Fruit fly (Drosophila melanogaster) whole organism, embryonic: ENCODE data around the gene CG16813.

Experiments
- Adf1 ChIP-seq: fragments of 200-800 bp; sonication (Bioruptor generic); IDR thresholded peaks from 2 replicates; pipeline ENCODE4 v1.3.6; 2022; ENCODE audit warnings: missing biosample characterization, missing genetic modification characterization
- Asciz ChIP-seq: fragments of 200-800 bp; sonication (Bioruptor generic); optimal IDR thresholded peaks from 2 replicates; lab custom pipeline; 2017; ENCODE audit warnings: missing biosample characterization, mild to moderate bottlenecking, missing genetic modification characterization, missing genetic modification reagents
- Atf6 ChIP-seq: fragments of 200-800 bp; sonication (Bioruptor generic); IDR thresholded peaks from 2 replicates; pipeline ENCODE4 v1.3.6; 2022; ENCODE audit warnings: missing biosample characterization, missing genetic modification characterization
- CG10654 ChIP-seq: fragments of 200-800 bp; sonication (Bioruptor generic); optimal IDR thresholded peaks from 2 replicates; lab custom pipeline; 2016; ENCODE audit warnings: missing biosample characterization, missing genetic modification characterization
- CG10979 ChIP-seq: fragments of 200-800 bp; sonication (Bioruptor generic); optimal IDR thresholded peaks from 2 replicates; lab custom pipeline; 2018; ENCODE audit warnings: missing biosample characterization, mild to moderate bottlenecking, missing genetic modification characterization, moderate library complexity
- CG11695 ChIP-seq: fragments of 200-800 bp; sonication (Bioruptor generic); IDR thresholded peaks from 3 replicates; pipeline ENCODE4 v1.3.6; 2022; ENCODE audit warnings: missing biosample characterization, missing genetic modification characterization
- CG13296 ChIP-seq: fragments of 200-800 bp; sonication (Bioruptor generic); optimal IDR thresholded peaks from 3 replicates; lab custom pipeline; 2018; ENCODE audit warnings: missing biosample characterization, mild to moderate bottlenecking, missing genetic modification characterization
- CG14014 ChIP-seq: fragments of 200-800 bp; sonication (Bioruptor generic); IDR thresholded peaks from 2 replicates; pipeline ENCODE4 v1.3.6; 2022; ENCODE audit warnings: missing biosample characterization, missing genetic modification characterization
- CG14441 ChIP-seq: fragments of 200-800 bp; sonication (Bioruptor generic); IDR thresholded peaks from 2 replicates; pipeline ENCODE4 v1.3.6; 2022; ENCODE audit warnings: missing biosample characterization, missing genetic modification characterization
- CG15514 ChIP-seq: fragments of 200-800 bp; sonication (Bioruptor generic); optimal IDR thresholded peaks from 3 replicates; lab custom pipeline; 2017; ENCODE audit warnings: missing biosample characterization, missing genetic modification characterization, mild to moderate bottlenecking, moderate library complexity, missing genetic modification reagents
- CG16813 ChIP-seq: fragments of 200-800 bp; sonication (Bioruptor generic); IDR thresholded peaks from 3 replicates; pipeline ENCODE4 v1.3.6; 2022; ENCODE audit warnings: missing biosample characterization, missing genetic modification characterization; ENCODE audit not compliant: partially characterized antibody
- CG16863 ChIP-seq: fragments of 200-800 bp; sonication (Bioruptor generic); optimal IDR thresholded peaks from 3 replicates; lab custom pipeline; 2016; ENCODE audit warnings: missing biosample characterization, missing genetic modification characterization
- CG17385 ChIP-seq: fragments of 200-800 bp; sonication (Bioruptor generic); optimal IDR thresholded peaks from 3 replicates; lab custom pipeline; 2018; ENCODE audit warnings: missing biosample characterization, mild to moderate bottlenecking, missing genetic modification characterization
- CG17829 ChIP-seq: fragments of 200-800 bp; optimal IDR thresholded peaks from 2 replicates; lab custom pipeline; 2019; ENCODE audit warnings: missing biosample characterization, mild to moderate bottlenecking, missing genetic modification characterization, moderate library complexity
- CG2120 ChIP-seq: fragments of 200-800 bp; sonication (Bioruptor generic); optimal IDR thresholded peaks from 3 replicates; lab custom pipeline; 2016; ENCODE audit warnings: missing biosample characterization, missing genetic modification characterization
- CG31224 ChIP-seq: fragments of 200-800 bp; sonication (Bioruptor generic); IDR thresholded peaks from 2 replicates; pipeline ENCODE4 v1.3.6; 2022; ENCODE audit warnings: missing biosample characterization, missing genetic modification characterization
- CG4424 ChIP-seq: fragments of 200-800 bp; sonication (Bioruptor generic); optimal IDR thresholded peaks from 3 replicates; lab custom pipeline; 2016; ENCODE audit warnings: missing biosample characterization, missing genetic modification characterization
- CG4730 ChIP-seq: fragments of 200-800 bp; sonication (Bioruptor generic); IDR thresholded peaks from 2 replicates; pipeline ENCODE4 v1.3.6; 2022; ENCODE audit warnings: missing biosample characterization, missing genetic modification characterization
- CG5245 ChIP-seq: fragments of 200-800 bp; sonication (Bioruptor generic); optimal IDR thresholded peaks from 3 replicates; lab custom pipeline; 2016; ENCODE audit warnings: missing biosample characterization, missing genetic modification characterization
- CG6689 ChIP-seq: fragments of 200-800 bp; sonication (Bioruptor generic); IDR thresholded peaks from 2 replicates; pipeline ENCODE4 v1.3.6; 2022; ENCODE audit warnings: missing biosample characterization, missing genetic modification characterization
- CG6854 ChIP-seq: fragments of 200-800 bp; sonication (Bioruptor generic); optimal IDR thresholded peaks from 3 replicates; lab custom pipeline; 2017; ENCODE audit warnings: missing biosample characterization, mild to moderate bottlenecking, missing genetic modification characterization
- CG7987 ChIP-seq: fragments of 200-800 bp; sonication (Bioruptor generic); optimal IDR thresholded peaks from 2 replicates; lab custom pipeline; 2018; ENCODE audit warnings: missing biosample characterization, mild to moderate bottlenecking, missing genetic modification characterization, moderate library complexity
- CG8089 ChIP-seq: fragments of 200-800 bp; sonication (Bioruptor generic); optimal IDR thresholded peaks from 3 replicates; lab custom pipeline; 2016; ENCODE audit warnings: missing biosample characterization, missing genetic modification characterization
- Hsf ChIP-seq: fragments of 200-800 bp; sonication (Bioruptor generic); optimal IDR thresholded peaks from 3 replicates; lab custom pipeline; 2016; ENCODE audit warnings: missing biosample characterization, missing genetic modification characterization
- Jarid2 ChIP-seq: fragments of 200-800 bp; sonication (Bioruptor generic); optimal IDR thresholded peaks from 3 replicates; lab custom pipeline; 2017; ENCODE audit warnings: mild to moderate bottlenecking, missing biosample characterization, missing genetic modification reagents, missing genetic modification characterization
- Mad ChIP-seq: fragments of 200-800 bp; sonication (Bioruptor generic); optimal IDR thresholded peaks from 2 replicates; lab custom pipeline; 2016; ENCODE audit warnings: missing biosample characterization, missing genetic modification characterization
- Meics ChIP-seq: fragments of 200-800 bp; sonication (Bioruptor generic); optimal IDR thresholded peaks from 2 replicates; lab custom pipeline; 2017; ENCODE audit warnings: missing biosample characterization, mild to moderate bottlenecking, missing genetic modification characterization
- Mrtf ChIP-seq: fragments of 200-800 bp; sonication (Bioruptor generic); IDR thresholded peaks from 3 replicates; pipeline ENCODE4 v1.3.6; 2022; ENCODE audit warnings: missing biosample characterization, missing genetic modification characterization
- NC2α ChIP-seq: fragments of 200-800 bp; sonication (Bioruptor generic); optimal IDR thresholded peaks from 2 replicates; lab custom pipeline; 2016; ENCODE audit warnings: missing biosample characterization, missing genetic modification characterization
- Rfx ChIP-seq: fragments of 200-800 bp; sonication (Bioruptor generic); IDR thresholded peaks from 2 replicates; pipeline ENCODE4 v1.3.6; 2022; ENCODE audit warnings: missing biosample characterization, missing genetic modification characterization
- Spps ChIP-seq: fragments of 200-800 bp; sonication (Bioruptor generic); optimal IDR thresholded peaks from 2 replicates; lab custom pipeline; 2018; ENCODE audit warnings: missing biosample characterization, mild to moderate bottlenecking, missing genetic modification characterization
- btn ChIP-seq: fragments of 200-800 bp; sonication (Bioruptor generic); optimal IDR thresholded peaks from 2 replicates; lab custom pipeline; 2016; ENCODE audit warnings: missing biosample characterization, missing genetic modification characterization
- chm ChIP-seq: fragments of 200-800 bp; sonication (Bioruptor generic); IDR thresholded peaks from 2 replicates; pipeline ENCODE4 v1.3.6; 2022; ENCODE audit warnings: missing biosample characterization, missing genetic modification characterization
- dati ChIP-seq: fragments of 200-800 bp; sonication (Bioruptor generic); IDR thresholded peaks from 2 replicates; pipeline ENCODE4 v1.3.6; 2022; ENCODE audit warnings: missing biosample characterization, missing genetic modification characterization
- ewg ChIP-seq: fragments of 200-800 bp; sonication (Bioruptor generic); optimal IDR thresholded peaks from 3 replicates; lab custom pipeline; 2017; ENCODE audit warnings: mild to moderate bottlenecking, missing biosample characterization, missing genetic modification reagents, missing genetic modification characterization
- gt ChIP-seq: fragments of 200-800 bp; sonication (Bioruptor generic); IDR thresholded peaks from 2 replicates; pipeline ENCODE4 v1.3.6; 2022; ENCODE audit warnings: missing biosample characterization, missing genetic modification characterization
- jumu ChIP-seq: fragments of 200-800 bp; sonication (Bioruptor generic); optimal IDR thresholded peaks from 3 replicates; lab custom pipeline; 2016; ENCODE audit warnings: missing biosample characterization, missing genetic modification characterization
- ken ChIP-seq: fragments of 200-800 bp; sonication (Bioruptor generic); IDR thresholded peaks from 3 replicates; pipeline ENCODE4 v1.3.6; 2022; ENCODE audit warnings: missing biosample characterization, missing genetic modification characterization
- knrl ChIP-seq: fragments of 200-800 bp; sonication (Bioruptor generic); IDR thresholded peaks from 3 replicates; pipeline ENCODE4 v1.3.6; 2022; ENCODE audit warnings: missing biosample characterization, missing genetic modification characterization; ENCODE audit not compliant: partially characterized antibody
- lmd ChIP-seq: fragments of 200-800 bp; sonication (Bioruptor generic); IDR thresholded peaks from 2 replicates; pipeline ENCODE4 v1.3.6; 2022; ENCODE audit warnings: missing biosample characterization, missing genetic modification characterization
- pb ChIP-seq: fragments of 200-800 bp; sonication (Bioruptor generic); optimal IDR thresholded peaks from 3 replicates; lab custom pipeline; 2016; ENCODE audit warnings: missing biosample characterization, missing genetic modification characterization
- phol ChIP-seq: fragments of 200-800 bp; sonication (Bioruptor generic); optimal IDR thresholded peaks from 3 replicates; lab custom pipeline; 2018; ENCODE audit warnings: missing biosample characterization, mild to moderate bottlenecking, missing genetic modification characterization, moderate library complexity
- pzg ChIP-seq: fragments of 200-800 bp; sonication (Bioruptor generic); optimal IDR thresholded peaks from 3 replicates; lab custom pipeline; 2018; ENCODE audit warnings: missing biosample characterization, mild to moderate bottlenecking, missing genetic modification characterization, moderate library complexity
- sens-2 ChIP-seq: fragments of 200-800 bp; sonication (Bioruptor generic); IDR thresholded peaks from 2 replicates; pipeline ENCODE4 v1.3.6; 2022; ENCODE audit warnings: missing biosample characterization, missing genetic modification characterization
- sim ChIP-seq: fragments of 200-800 bp; sonication (Bioruptor generic); IDR thresholded peaks from 2 replicates; pipeline ENCODE4 v1.3.6; 2022; ENCODE audit warnings: missing biosample characterization, missing genetic modification characterization
- tin ChIP-seq: fragments of 200-800 bp; sonication (Bioruptor generic); optimal IDR thresholded peaks from 3 replicates; lab custom pipeline; 2016; ENCODE audit warnings: missing biosample characterization, missing genetic modification characterization
- toy ChIP-seq: fragments of 200-800 bp; sonication (Bioruptor generic); IDR thresholded peaks from 2 replicates; pipeline ENCODE4 v1.3.6; 2022; ENCODE audit warnings: missing biosample characterization, missing genetic modification characterization
- vfl ChIP-seq: fragments of 200-800 bp; sonication (Bioruptor generic); optimal IDR thresholded peaks from 2 replicates; lab custom pipeline; 2016; ENCODE audit warnings: missing biosample characterization, missing genetic modification characterization
- z ChIP-seq: fragments of 200-800 bp; sonication (Bioruptor generic); IDR thresholded peaks from 3 replicates; pipeline ENCODE4 v1.3.6; 2022; ENCODE audit warnings: missing biosample characterization, missing genetic modification characterization

Gene CG16813

dm6 chr2L:13215640-13216129, 11.6 kb upstream of the CG16813 start (continued):
- TF ChIP-seq CG16863 (GFP tag; lab: Kevin White, UChicago) (peak; percentile 31), Mad (GFP tag; lab: Kevin White, UChicago) (peak; percentile 70), CG16813 (peak; percentile 54; the same call in 2 of the 3 replicates), Spps (tag; lab: Kevin White, UChicago) (peak; percentile 15), Hsf (GFP tag; lab: Kevin White, UChicago) (peak; percentile 44), CG2120 (GFP tag; lab: Kevin White, UChicago) (peak; percentile 64), CG6689 (peak; percentile 26; the same call in 1 of the 2 replicates), Mrtf (GFP tag; lab: Robert Waterston, UW) (0 out of 3 replicates have a peak, but pooled peaks have one; percentile 15), Jarid2 (GFP tag; lab: Kevin White, UChicago) (peak; percentile 69), sens-2 (GFP tag; lab: Robert Waterston, UW) (0 out of 2 replicates have a peak, but pooled peaks have one; percentile 41), lmd (GFP tag; lab: Robert Waterston, UW) (0 out of 2 replicates have a peak, but pooled peaks have one; percentile 20), tin (GFP tag; lab: Kevin White, UChicago) (peak; percentile 40), Adf1 (GFP tag; lab: Robert Waterston, UW) (peak; percentile 26; the same call in 1 of the 2 replicates), pzg (peak; percentile 3), knrl (GFP tag; lab: Robert Waterston, UW) (peak; percentile 78; the same call in 2 of the 3 replicates), CG13296 (GFP tag; lab: Kevin White, UChicago) (peak; percentile 25), ewg (GFP tag; lab: Kevin White, UChicago) (peak; percentile 38), jumu (peak; percentile 43), CG17829 (tag; lab: Kevin White, UChicago) (peak; percentile 73), sim (GFP tag; lab: Robert Waterston, UW) (0 out of 2 replicates have a peak, but pooled peaks have one; percentile 16), CG14014 (peak; percentile 41; the same call in 1 of the 2 replicates), CG10979 (tag; lab: Kevin White, UChicago) (peak; percentile 42), z (peak; percentile 59; the same call in 2 of the 3 replicates), CG7987 (peak; percentile 59), CG17385 (peak; percentile 50), CG11695 (peak; percentile 42; the same call in 1 of the 3 replicates), Meics (GFP tag; lab: Kevin White, UChicago) (peak; percentile 50), CG6854 (GFP tag; lab: Kevin White, UChicago) (peak; percentile 31), chm (GFP tag; lab: Robert Waterston, UW) (peak; percentile 72; the same call in 1 of the 2 replicates), toy (GFP tag; lab: Robert Waterston, UW) (0 out of 2 replicates have a peak, but pooled peaks have one; percentile 34), gt (peak; percentile 44; the same call in 1 of the 2 replicates), CG4730 (GFP tag; lab: Robert Waterston, UW) (peak; percentile 44; the same call in 1 of the 2 replicates), NC2α (peak; percentile 53), btn (peak; percentile 52), vfl (GFP tag; lab: Kevin White, UChicago) (peak; percentile 21), Asciz (GFP tag; lab: Kevin White, UChicago) (peak; percentile 39), pb (peak; percentile 42), CG14441 (peak; percentile 43; the same call in 1 of the 2 replicates), CG5245 (GFP tag; lab: Kevin White, UChicago) (peak; percentile 37), CG15514 (GFP tag; lab: Kevin White, UChicago) (peak; percentile 28), CG10654 (GFP tag; lab: Kevin White, UChicago) (peak; percentile 20), CG4424 (peak; percentile 35), phol (tag; lab: Kevin White, UChicago) (peak; percentile 7), dati (peak; percentile 31; the same call in 1 of the 2 replicates), CG8089 (GFP tag; lab: Kevin White, UChicago) (peak; percentile 8), Atf6 (GFP tag; lab: Robert Waterston, UW) (peak; percentile 49; the same call in 1 of the 2 replicates), ken (GFP tag; lab: Robert Waterston, UW) (peak; percentile 65; the same call in 2 of the 3 replicates), Rfx (GFP tag; lab: Robert Waterston, UW) (peak; percentile 56; the same call in 1 of the 2 replicates), CG31224 (peak; percentile 33; the same call in 1 of the 2 replicates)
